Worm (Caenorhabditis elegans): ENCODE data around the gene C13F10.6.

- TF ChIP-seq med-1 (GFP tag; optimal IDR thresholded peaks at IDR 0.05; ENCODE audit: insufficient read depth), result no peak
- TF ChIP-seq ref-1 (GFP tag; conservative IDR thresholded peaks at IDR 0.05), result no peak
- TF ChIP-seq flt-1 (GFP tag; IDR thresholded peaks at IDR 0.05), result no peak
- TF ChIP-seq tab-1 (GFP tag; IDR thresholded peaks at IDR 0.05), result no peak
- TF ChIP-seq klf-2 (GFP tag; conservative IDR thresholded peaks at IDR 0.05), result no peak
Measured at ce11 chrV:7225894-7226293, 5.1 kb upstream of the C13F10.6 start.

All from whole organism, midembryonic.